Fruit fly (Drosophila melanogaster) S2 (cell line): ENCODE results near the gene CG13793.

Source experiments
- CG8478 ChIP-seq: fragments of >200 bp; optimal IDR thresholded peaks from 2 replicates; lab custom pipeline; 2018
- CTCF ChIP-seq, 2 experiments: fragments of >200 bp; optimal IDR thresholded peaks; 2 replicates each; lab custom pipeline; 2018

dm6 chr2L:7754539-7754938 is 35.3 kb upstream of the CG13793 start:
- no peak for TF ChIP-seq CTCF (optimal IDR thresholded peaks at IDR 0.05; lab: Kevin White, UChicago)
- no peak for TF ChIP-seq CG8478 (lab: Kevin White, UChicago)
